Fruit fly (Drosophila melanogaster) Kc167 (cell line): ENCODE data around the gene Cp7Fc.

ENCODE experiments used
- Myc ChIP-seq: fragments of >200 bp; optimal IDR thresholded peaks from 2 replicates; lab custom pipeline; 2017; ENCODE audit warnings: missing external identifiers
- Sin3A ChIP-seq: fragments of >200 bp; optimal IDR thresholded peaks from 2 replicates; lab custom pipeline; 2018; ENCODE audit warnings: missing external identifiers
- h ChIP-seq: fragments of >200 bp; optimal IDR thresholded peaks from 3 replicates; lab custom pipeline; 2018; ENCODE audit warnings: missing external identifiers
- insv ChIP-seq: fragments of >200 bp; optimal IDR thresholded peaks from 3 replicates; lab custom pipeline; 2018; ENCODE audit warnings: missing external identifiers
- psq ChIP-seq: fragments of >200 bp; optimal IDR thresholded peaks from 2 replicates; lab custom pipeline; 2017; ENCODE audit warnings: missing external identifiers
- ttk ChIP-seq: sonication (Bioruptor generic); optimal IDR thresholded peaks from 2 replicates; lab custom pipeline; 2017; ENCODE audit warnings: missing external identifiers

Cp7Fc gene

dm6 chrX:8473339-8473887 lies 3.5 kb upstream of the Cp7Fc start, which contains the start of gene Cp7Fb:
Gene Cp7Fb, plus strand, starts transcription at chrX:8473837.
- TF ChIP-seq ttk (lab: Kevin White, UChicago) (no peak), Myc (lab: Kevin White, UChicago) (no peak), h (lab: Kevin White, UChicago) (no peak), psq (lab: Kevin White, UChicago) (no peak), Sin3A (lab: Kevin White, UChicago) (no peak), insv (lab: Kevin White, UChicago) (no peak)

DNA sequence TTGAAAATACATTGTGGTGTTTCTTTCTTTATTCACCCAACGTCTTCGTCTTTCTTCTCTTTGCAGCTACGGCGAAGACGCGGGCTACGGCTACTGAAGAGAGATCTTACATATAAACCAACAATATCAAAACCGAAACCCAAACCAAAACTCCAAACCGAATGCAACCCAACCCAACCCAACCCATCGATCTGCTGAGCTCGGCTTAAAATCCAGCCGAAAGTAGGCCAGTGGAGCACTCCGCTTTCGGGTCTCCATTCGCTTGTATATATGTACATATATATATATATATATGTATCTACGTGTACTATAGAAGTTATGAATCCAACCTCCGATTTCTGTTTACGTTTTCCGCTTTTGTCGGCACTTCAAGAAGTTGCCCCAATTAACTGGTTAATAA lies 1.3 kb upstream of the Cp7Fc start:
- TF ChIP-seq Sin3A (lab: Kevin White, UChicago) (no peak), Myc (lab: Kevin White, UChicago) (no peak), psq (lab: Kevin White, UChicago) (no peak), insv (lab: Kevin White, UChicago) (no peak), ttk (lab: Kevin White, UChicago) (no peak), h (lab: Kevin White, UChicago) (no peak)

DNA sequence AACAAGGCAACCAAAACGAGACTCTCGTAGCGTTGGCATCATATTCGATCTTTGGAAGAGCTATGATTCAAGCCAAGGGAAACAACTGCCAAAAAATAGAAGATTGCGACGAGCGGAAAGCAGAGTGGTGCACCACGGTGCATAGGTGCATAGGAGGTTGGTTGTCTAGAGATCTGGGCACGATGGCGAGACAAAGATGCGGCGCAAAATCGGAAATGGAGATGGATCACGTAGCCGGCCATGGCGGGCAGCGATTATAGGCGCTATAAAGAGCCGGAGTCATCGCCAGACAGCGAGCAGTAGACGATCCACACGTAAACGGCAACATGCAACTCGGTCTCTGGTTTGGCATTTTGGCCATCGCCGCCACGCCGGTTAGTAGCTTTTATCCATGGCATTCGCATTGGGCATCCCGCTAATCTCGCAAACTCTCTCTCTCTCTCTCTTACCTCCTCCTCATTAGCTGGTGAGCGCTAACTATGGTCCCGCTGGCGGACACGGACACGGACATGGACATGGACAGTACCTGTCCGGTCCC lies 2.2 kb downstream of the Cp7Fc start, which contains the start of gene Cp36:
Gene Cp36 (plus strand): TSS at position 289 of the 538 bp plus-strand sequence.
- TF ChIP-seq ttk (lab: Kevin White, UChicago) (no peak), psq (lab: Kevin White, UChicago) (no peak), insv (lab: Kevin White, UChicago) (no peak), Sin3A (lab: Kevin White, UChicago) (no peak), h (lab: Kevin White, UChicago) (no peak), Myc (lab: Kevin White, UChicago) (no peak)

DNA sequence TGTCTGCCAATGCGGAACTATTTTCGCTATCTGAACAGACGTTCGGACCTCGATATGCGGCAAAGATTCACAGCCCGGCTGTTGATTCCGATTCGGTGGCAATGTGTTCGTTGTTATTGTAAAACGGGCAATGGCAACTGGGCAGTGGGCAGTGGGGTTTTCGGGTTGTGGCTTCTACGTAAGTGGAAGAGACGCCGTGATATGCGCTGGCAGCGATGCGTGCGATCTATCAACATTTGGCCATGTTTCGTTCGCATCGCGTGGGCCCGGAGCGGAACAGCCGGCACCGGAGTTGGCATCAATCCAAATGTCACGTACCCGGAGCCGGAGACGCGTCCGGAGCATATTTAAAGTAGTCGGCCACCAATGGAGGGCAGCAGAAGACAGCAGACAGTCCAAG lies 4.5 kb downstream of the Cp7Fc start, which contains the start of gene Cp38:
Gene Cp38 (plus strand): TSS at position 376 of the 400 bp plus-strand sequence.
- TF ChIP-seq h (lab: Kevin White, UChicago) (no peak), insv (lab: Kevin White, UChicago) (no peak), Myc (lab: Kevin White, UChicago) (no peak), Sin3A (lab: Kevin White, UChicago) (no peak), ttk (lab: Kevin White, UChicago) (no peak), psq (lab: Kevin White, UChicago) (no peak)

- no peak for TF ChIP-seq psq (lab: Kevin White, UChicago)
- TF ChIP-seq Myc (lab: Kevin White, UChicago) = no peak
- no peak for TF ChIP-seq ttk (lab: Kevin White, UChicago)
- no peak for TF ChIP-seq Sin3A (lab: Kevin White, UChicago)
- no peak for TF ChIP-seq h (lab: Kevin White, UChicago)
- TF ChIP-seq insv (lab: Kevin White, UChicago) = no peak
Observed at dm6 chrX:8483671-8484070, 6.8 kb downstream of the Cp7Fc start, which contains the start of gene CG33223. Gene CG33223, minus strand, starts transcription at chrX:8483885.

dm6 chrX:8484778-8485177 lies 7.9 kb downstream of the Cp7Fc start:
- TF ChIP-seq Myc (lab: Kevin White, UChicago) (no peak), Sin3A (lab: Kevin White, UChicago) (no peak), h (lab: Kevin White, UChicago) (no peak), psq (lab: Kevin White, UChicago) (no peak), insv (lab: Kevin White, UChicago) (no peak), ttk (lab: Kevin White, UChicago) (no peak)

DNA sequence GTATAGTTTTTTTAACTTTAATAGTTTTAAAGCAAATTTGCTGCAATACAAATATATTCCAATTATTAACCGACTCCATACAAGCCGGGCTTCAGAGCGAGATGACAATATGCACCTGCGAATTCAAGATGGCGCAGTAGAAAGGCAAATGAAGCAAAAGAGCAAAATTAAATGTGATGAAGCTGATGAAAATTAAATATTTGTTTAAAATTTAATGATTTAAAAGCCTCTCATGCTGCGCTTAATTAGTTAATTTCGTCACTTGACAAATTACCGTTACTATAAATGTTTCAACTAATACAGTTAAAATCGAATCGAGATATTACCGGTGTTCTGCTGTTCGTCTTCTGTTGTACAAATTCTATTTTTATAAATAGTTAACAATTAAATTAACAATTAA lies 12.1 kb downstream of the Cp7Fc start, which contains the start of gene CG33181:
Gene CG33181 (plus strand): TSS at position 301 of the 400 bp plus-strand sequence.
- TF ChIP-seq Myc (lab: Kevin White, UChicago) (no peak), h (lab: Kevin White, UChicago) (no peak), insv (lab: Kevin White, UChicago) (no peak), Sin3A (lab: Kevin White, UChicago) (no peak), ttk (lab: Kevin White, UChicago) (no peak), psq (lab: Kevin White, UChicago) (no peak)

- TF ChIP-seq Myc (lab: Kevin White, UChicago) = no peak
- TF ChIP-seq insv (lab: Kevin White, UChicago) = no peak
- no peak for TF ChIP-seq ttk (lab: Kevin White, UChicago)
- no peak for TF ChIP-seq psq (lab: Kevin White, UChicago)
- no peak for TF ChIP-seq Sin3A (lab: Kevin White, UChicago)
- no peak for TF ChIP-seq h (lab: Kevin White, UChicago)
Observed at dm6 chrX:8489485-8489970, 12.6 kb downstream of the Cp7Fc start, which contains the start of gene otu. Gene otu, minus strand, starts transcription at chrX:8489535.

- no peak for TF ChIP-seq Myc (lab: Kevin White, UChicago)
- TF ChIP-seq insv (lab: Kevin White, UChicago) = no peak
- no peak for TF ChIP-seq ttk (lab: Kevin White, UChicago)
- no peak for TF ChIP-seq Sin3A (lab: Kevin White, UChicago)
- TF ChIP-seq psq (lab: Kevin White, UChicago) = no peak
- TF ChIP-seq h (lab: Kevin White, UChicago) = no peak
Observed at dm6 chrX:8490291-8490975, 13.5 kb downstream of the Cp7Fc start.

dm6 chrX:8490976-8491345 lies 14.0 kb downstream of the Cp7Fc start:
- TF ChIP-seq Myc (lab: Kevin White, UChicago) (no peak), insv (lab: Kevin White, UChicago) (no peak), ttk (lab: Kevin White, UChicago) (no peak), psq (lab: Kevin White, UChicago) (no peak), Sin3A (lab: Kevin White, UChicago) (no peak)
